Worm (Caenorhabditis elegans) whole organism, L4/young adult: ENCODE results near the gene cope-1.

Experiments used
- W03F9.2 ChIP-seq: fragments of 150-350 bp; optimal IDR thresholded peaks from 2 replicates; lab custom pipeline; 2014; ENCODE audit warnings: missing biosample characterization, missing genetic modification characterization
- dao-5 ChIP-seq: sonication (generic microtip); optimal IDR thresholded peaks from 2 replicates; lab custom pipeline; 2016; ENCODE audit warnings: missing genotype, missing genetic modification characterization, moderate library complexity, missing compliant biosample characterization
- him-1 ChIP-seq: sonication (generic microtip); optimal IDR thresholded peaks from 2 replicates; lab custom pipeline; 2016; ENCODE audit warnings: missing genotype, missing genetic modification reagents, missing genetic modification characterization, missing compliant biosample characterization

The cope-1 gene

ce11 chrIII:13402934-13403333 is 23.1 kb upstream of the cope-1 start, which contains the start of gene mig-18:
Gene mig-18 (plus strand): TSS chrIII:13403234.
- no peak for TF ChIP-seq him-1 (tag; lab: Kevin White, UChicago)
- TF ChIP-seq dao-5 = no peak
- TF ChIP-seq W03F9.2 (tag; lab: Kevin White, UChicago) = no peak

- TF ChIP-seq dao-5 (no peak), him-1 (tag; lab: Kevin White, UChicago) (no peak), W03F9.2 (tag; lab: Kevin White, UChicago) (no peak)
Measured at ce11 chrIII:13404418-13404817, 21.6 kb upstream of the cope-1 start, which contains the start of gene ttr-52. Gene ttr-52 (plus strand): TSS chrIII:13404718.

ce11 chrIII:13405504-13405903 is 20.6 kb upstream of the cope-1 start, which contains the start of gene nas-1:
Gene nas-1 (plus strand): TSS chrIII:13405804.
- TF ChIP-seq W03F9.2 (tag; lab: Kevin White, UChicago) (no peak), dao-5 (no peak), him-1 (tag; lab: Kevin White, UChicago) (no peak)

ce11 chrIII:13409498-13409897 is 16.6 kb upstream of the cope-1 start, which contains the start of gene myo-6:
Gene myo-6 (plus strand): TSS chrIII:13409798.
- no peak for TF ChIP-seq dao-5
- TF ChIP-seq W03F9.2 (tag; lab: Kevin White, UChicago) = no peak

- no peak for TF ChIP-seq him-1 (tag; lab: Kevin White, UChicago)
- no peak for TF ChIP-seq W03F9.2 (tag; lab: Kevin White, UChicago)
- no peak for TF ChIP-seq dao-5
Measured at ce11 chrIII:13411202-13411601, 14.9 kb upstream of the cope-1 start.

- TF ChIP-seq dao-5 = no peak
Measured at ce11 chrIII:13418975-13419374, 7.1 kb upstream of the cope-1 start.

ce11 chrIII:13423414-13423813 is 2.6 kb upstream of the cope-1 start, which contains the start of gene exo-1:
Gene exo-1 (plus strand): TSS chrIII:13423514.
- TF ChIP-seq him-1 (tag; lab: Kevin White, UChicago) (no peak), W03F9.2 (tag; lab: Kevin White, UChicago) (peak; percentile 87)

- TF ChIP-seq dao-5 (no peak), him-1 (tag; lab: Kevin White, UChicago) (no peak), W03F9.2 (tag; lab: Kevin White, UChicago) (no peak)
Measured at ce11 chrIII:13427817-13428216, 1.8 kb downstream of the cope-1 start.

- TF ChIP-seq W03F9.2 (tag; lab: Kevin White, UChicago) (no peak), dao-5 (no peak), him-1 (tag; lab: Kevin White, UChicago) (no peak)
Measured at ce11 chrIII:13429668-13430067, 3.6 kb downstream of the cope-1 start, which contains the start of gene bli-5. Gene bli-5 (minus strand): TSS chrIII:13429768.

ce11 chrIII:13430162-13430561 is 4.1 kb downstream of the cope-1 start, which contains the start of gene trf-1:
Gene trf-1 (plus strand): TSS chrIII:13430462.
- TF ChIP-seq him-1 (tag; lab: Kevin White, UChicago) = no peak
- no peak for TF ChIP-seq W03F9.2 (tag; lab: Kevin White, UChicago)
- no peak for TF ChIP-seq dao-5

ce11 chrIII:13434404-13434803 is 8.3 kb downstream of the cope-1 start, which contains the start of gene F45G2.7:
Gene F45G2.7 (minus strand): TSS chrIII:13434504.
- TF ChIP-seq dao-5 (no peak), him-1 (tag; lab: Kevin White, UChicago) (no peak), W03F9.2 (tag; lab: Kevin White, UChicago) (no peak)

ce11 chrIII:13435570-13435969 is 9.5 kb downstream of the cope-1 start, which contains the start of gene F45G2.8:
Gene F45G2.8 (minus strand): TSS chrIII:13435670.
- TF ChIP-seq him-1 (tag; lab: Kevin White, UChicago) (no peak), dao-5 (no peak), W03F9.2 (tag; lab: Kevin White, UChicago) (no peak)

ce11 chrIII:13436843-13437242 is 10.8 kb downstream of the cope-1 start, which contains the start of gene F45G2.9:
Gene F45G2.9 (minus strand): TSS chrIII:13436943.
- no peak for TF ChIP-seq W03F9.2 (tag; lab: Kevin White, UChicago)
- no peak for TF ChIP-seq him-1 (tag; lab: Kevin White, UChicago)
- no peak for TF ChIP-seq dao-5

- TF ChIP-seq dao-5 (no peak), him-1 (tag; lab: Kevin White, UChicago) (no peak), W03F9.2 (tag; lab: Kevin White, UChicago) (no peak)
Measured at ce11 chrIII:13439415-13439814, 13.4 kb downstream of the cope-1 start, which contains the start of gene ciao-2B. Gene ciao-2B (minus strand): TSS chrIII:13439544.

- TF ChIP-seq W03F9.2 (tag; lab: Kevin White, UChicago) (no peak), him-1 (tag; lab: Kevin White, UChicago) (no peak), dao-5 (no peak)
Measured at ce11 chrIII:13452824-13453223, 26.8 kb downstream of the cope-1 start.
